Worm (Caenorhabditis elegans): ENCODE data around the gene grl-10.

The grl-10 gene

ce11 chrV:7745386-7745785, 29.0 kb upstream of the grl-10 start:
- TF ChIP-seq tra-1 (GFP tag; IDR thresholded peaks at IDR 0.05) (no peak), cey-2 (tag; optimal IDR thresholded peaks at IDR 0.05; ENCODE audit: borderline replicate concordance, insufficient read depth) (no peak), aha-1 (tag) (peak; percentile 92)

DNA sequence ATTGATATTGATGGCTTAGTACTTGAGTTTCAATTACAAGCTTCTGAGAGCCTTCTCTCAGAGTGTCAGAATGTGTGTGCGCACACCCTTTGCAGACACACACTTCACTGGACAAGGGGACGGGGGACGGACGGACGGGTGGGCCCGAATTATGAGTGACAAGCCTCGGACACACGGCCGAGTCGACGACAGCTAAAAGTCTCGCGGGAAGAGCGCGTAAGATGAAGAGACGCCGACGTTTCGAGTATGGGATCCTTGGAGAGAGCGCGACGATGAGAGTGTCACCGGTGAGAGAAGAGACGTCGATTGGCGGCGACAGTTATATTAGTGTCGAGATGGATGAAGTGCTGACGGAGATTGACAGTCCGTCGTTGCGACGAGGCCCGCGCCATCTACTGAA, 28.4 kb upstream of the grl-10 start:
- TF ChIP-seq vab-7 (GFP tag; IDR thresholded peaks at IDR 0.05) (0 out of 2 replicates have a peak, but pooled peaks have one; percentile 5), zfp-2 (tag; optimal IDR thresholded peaks at IDR 0.05) (no peak), ceh-32 (tag; optimal IDR thresholded peaks at IDR 0.05; ENCODE audit: poor library complexity) (no peak), dmd-6 (GFP tag; IDR thresholded peaks at IDR 0.05) (peak; percentile 63), hlh-30 (tag; optimal IDR thresholded peaks at IDR 0.05; ENCODE audit: insufficient read depth) (no peak), egl-27 (tag; optimal IDR thresholded peaks at IDR 0.05) (no peak), nhr-111 (GFP tag; optimal IDR thresholded peaks at IDR 0.05) (no peak), nhr-25 (tag; optimal IDR thresholded peaks at IDR 0.05; ENCODE audit: borderline replicate concordance, insufficient read depth) (no peak), zip-11 (GFP tag; IDR thresholded peaks at IDR 0.05) (no peak), duxl-1 (tag; optimal IDR thresholded peaks at IDR 0.05; ENCODE audit: poor library complexity) (no peak), Y5F2A.4 (GFP tag; optimal IDR thresholded peaks at IDR 0.05) (no peak), nhr-6 (tag; optimal IDR thresholded peaks at IDR 0.05) (no peak), spr-1 (tag; optimal IDR thresholded peaks at IDR 0.05) (no peak), sdz-12 (GFP tag; optimal IDR thresholded peaks at IDR 0.05) (no peak), Y75B8A.6 (GFP tag; IDR thresholded peaks at IDR 0.05) (no peak), F44E2.7 (GFP tag; IDR thresholded peaks at IDR 0.05) (no peak), madf-9 (GFP tag; conservative IDR thresholded peaks at IDR 0.05) (no peak), T20F7.1 (GFP tag; optimal IDR thresholded peaks at IDR 0.05) (no peak), jun-1 (tag; optimal IDR thresholded peaks at IDR 0.05) (no peak), dve-1 (tag; optimal IDR thresholded peaks at IDR 0.05; ENCODE audit: insufficient read depth) (no peak), nhr-41 (GFP tag; IDR thresholded peaks at IDR 0.05) (no peak), F26F4.8 (GFP tag; conservative IDR thresholded peaks at IDR 0.05) (no peak), snpc-1.2 (GFP tag; IDR thresholded peaks at IDR 0.05) (no peak), unc-62 (GFP tag; optimal IDR thresholded peaks at IDR 0.05 in 1 of 2) (peak in 1 of 2 experiments; percentile 93), unc-62 (tag; optimal IDR thresholded peaks at IDR 0.05) (no peak), T26A8.4 (GFP tag; IDR thresholded peaks at IDR 0.05) (no peak), mxl-2 (GFP tag; conservative IDR thresholded peaks at IDR 0.05) (no peak), daf-8 (GFP tag; IDR thresholded peaks at IDR 0.05) (no peak), egl-43 (GFP tag; IDR thresholded peaks at IDR 0.05) (0 out of 2 replicates have a peak, but pooled peaks have one; percentile 39), lin-39 (tag; optimal IDR thresholded peaks at IDR 0.05) (no peak), nhr-77 (tag; optimal IDR thresholded peaks at IDR 0.05) (no peak), set-16 (GFP tag; IDR thresholded peaks at IDR 0.05) (peak; percentile 73), hmg-1.1 (GFP tag; IDR thresholded peaks at IDR 0.05) (0 out of 2 replicates have a peak, but pooled peaks have one; percentile 16), mep-1 (tag; optimal IDR thresholded peaks at IDR 0.05) (no peak), F10B5.3 (tag; optimal IDR thresholded peaks at IDR 0.05) (no peak), lsy-2 (tag; optimal IDR thresholded peaks at IDR 0.05) (no peak), madf-5 (GFP tag; IDR thresholded peaks at IDR 0.05) (no peak), ctbp-1 (GFP tag; IDR thresholded peaks at IDR 0.05) (0 out of 2 replicates have a peak, but pooled peaks have one; percentile 17), attf-4 (tag; optimal IDR thresholded peaks at IDR 0.05) (no peak), pqm-1 (tag; optimal IDR thresholded peaks at IDR 0.05) (no peak), nhr-76 (tag; optimal IDR thresholded peaks at IDR 0.05) (no peak), cey-2 (tag; optimal IDR thresholded peaks at IDR 0.05; ENCODE audit: borderline replicate concordance, insufficient read depth) (no peak), daf-12 (tag; optimal IDR thresholded peaks at IDR 0.05) (no peak), dpl-1 (GFP tag; optimal IDR thresholded peaks at IDR 0.05) (no peak), mxl-3 (GFP tag; optimal IDR thresholded peaks at IDR 0.05) (peak; percentile 29), ceh-28 (tag; optimal IDR thresholded peaks at IDR 0.05) (no peak), lin-15B (tag; optimal IDR thresholded peaks at IDR 0.05) (no peak)
